Worm (Caenorhabditis elegans): ENCODE results near the gene F25B3.4.

The F25B3.4 gene

DNA sequence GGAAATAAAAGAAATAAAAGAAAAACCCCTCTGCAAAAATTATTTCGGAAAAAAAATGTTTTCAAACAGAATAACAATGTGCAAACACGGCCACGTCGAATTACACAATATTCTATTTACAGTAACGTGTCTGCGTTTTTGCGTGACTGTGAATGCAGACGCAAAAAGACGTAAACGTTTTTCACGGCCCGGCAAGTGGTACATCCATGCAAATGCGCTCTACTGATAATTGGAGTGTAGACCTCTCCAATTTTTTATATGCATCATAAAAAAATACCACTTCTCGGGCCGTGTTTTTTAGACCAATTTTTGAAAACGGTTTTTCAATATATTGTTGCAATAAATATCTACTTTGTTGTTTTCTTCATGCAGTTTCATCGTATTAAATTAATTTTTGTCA lies 19.1 kb downstream of the F25B3.4 start, which contains the start of gene nstp-10 (continued):
- peak; percentile 91 for TF ChIP-seq F49E8.2 (tag; optimal IDR thresholded peaks at IDR 0.05; ENCODE audit: insufficient read depth)
- peak; percentile 50 for TF ChIP-seq sptf-2 (GFP tag; optimal IDR thresholded peaks at IDR 0.05)
- TF ChIP-seq aptf-2 (GFP tag; conservative IDR thresholded peaks at IDR 0.05) = 0 out of 2 replicates have a peak, but pooled peaks have one; percentile 39
- TF ChIP-seq lsl-1 (GFP tag; optimal IDR thresholded peaks at IDR 0.05) = peak; percentile 98
- peak; percentile 77; the same call in 1 of the 2 replicates for TF ChIP-seq ztf-28 (GFP tag; IDR thresholded peaks at IDR 0.05)
- TF ChIP-seq ceh-27 (GFP tag; optimal IDR thresholded peaks at IDR 0.05) = peak; percentile 85
- peak; percentile 86 for TF ChIP-seq lin-54 (GFP tag; optimal IDR thresholded peaks at IDR 0.05)
- TF ChIP-seq B0019.2 (GFP tag; conservative IDR thresholded peaks at IDR 0.05) = peak; percentile 98
- no peak for TF ChIP-seq madf-10 (tag; optimal IDR thresholded peaks at IDR 0.05)
- peak; percentile 94 for TF ChIP-seq snpc-1.3 (tag; optimal IDR thresholded peaks at IDR 0.05; ENCODE audit: insufficient read depth)
- peak; percentile 49 for TF ChIP-seq ZK185.1 (tag; optimal IDR thresholded peaks at IDR 0.05; ENCODE audit: poor library complexity, severe bottlenecking)
- TF ChIP-seq hmg-1.2 (GFP tag; IDR thresholded peaks at IDR 0.05) = peak; percentile 69
- TF ChIP-seq nhr-27 (tag; optimal IDR thresholded peaks at IDR 0.05) = no peak
- no peak for TF ChIP-seq die-1 (tag; optimal IDR thresholded peaks at IDR 0.05)
- TF ChIP-seq pbrm-1 (GFP tag; IDR thresholded peaks at IDR 0.05) = peak; percentile 94
- peak; percentile 85 for TF ChIP-seq F23B12.7 (tag; optimal IDR thresholded peaks at IDR 0.05; ENCODE audit: insufficient read depth)
- 0 out of 2 replicates have a peak, but pooled peaks have one; percentile 17 for TF ChIP-seq cebp-1 (GFP tag; IDR thresholded peaks at IDR 0.05)
- peak; percentile 48 for TF ChIP-seq cebp-1 (tag; optimal IDR thresholded peaks at IDR 0.05)
- peak; percentile 85 for TF ChIP-seq ztf-18 (tag; optimal IDR thresholded peaks at IDR 0.05)
- TF ChIP-seq rcor-1 (GFP tag; IDR thresholded peaks at IDR 0.05) = peak; percentile 89
- TF ChIP-seq aptf-3 (GFP tag; IDR thresholded peaks at IDR 0.05) = no peak
- peak; percentile 62; the same call in 1 of the 2 replicates for TF ChIP-seq bed-2 (GFP tag; IDR thresholded peaks at IDR 0.05)
- peak; percentile 28 for TF ChIP-seq lin-40 (tag; optimal IDR thresholded peaks at IDR 0.05)
- peak; percentile 59 for TF ChIP-seq snpc-4 (GFP tag; optimal IDR thresholded peaks at IDR 0.05)
- TF ChIP-seq snpc-4 (tag; optimal IDR thresholded peaks at IDR 0.05) = peak; percentile 60 to 78 (median 74)
- peak; percentile 26 for TF ChIP-seq hrde-1 (tag; optimal IDR thresholded peaks at IDR 0.05; ENCODE audit: borderline replicate concordance)
- peak; percentile 79 for TF ChIP-seq dpl-1 (GFP tag; optimal IDR thresholded peaks at IDR 0.05)
- TF ChIP-seq ceh-91 (GFP tag; IDR thresholded peaks at IDR 0.05) = peak; percentile 96
- TF ChIP-seq mcd-1 (GFP tag; IDR thresholded peaks at IDR 0.05) = peak; percentile 95
- TF ChIP-seq K12H6.12 (tag; optimal IDR thresholded peaks at IDR 0.05) = no peak
- peak; percentile 60 for TF ChIP-seq him-1 (tag; optimal IDR thresholded peaks at IDR 0.05)
- TF ChIP-seq nhr-179 (tag; optimal IDR thresholded peaks at IDR 0.05) = no peak
- no peak for TF ChIP-seq atf-7 (tag; optimal IDR thresholded peaks at IDR 0.05)
- TF ChIP-seq Y67H2A.10 (GFP tag; conservative IDR thresholded peaks at IDR 0.05) = peak; percentile 54; the same call in 1 of the 2 replicates
- no peak for TF ChIP-seq dpff-1 (tag; optimal IDR thresholded peaks at IDR 0.05)
- no peak for TF ChIP-seq rpc-1 (optimal IDR thresholded peaks at IDR 0.05)
- TF ChIP-seq rpc-1 (tag; optimal IDR thresholded peaks at IDR 0.05) = no peak
- peak in 1 of 2 experiments; percentile 51 for TF ChIP-seq rec-8 (tag; optimal IDR thresholded peaks at IDR 0.05)
- TF ChIP-seq D2030.7 (GFP tag; IDR thresholded peaks at IDR 0.05) = peak; percentile 97
- TF ChIP-seq mes-4 (tag; optimal IDR thresholded peaks at IDR 0.05) = no peak
- TF ChIP-seq lin-26 (GFP tag; IDR thresholded peaks at IDR 0.05) = peak; percentile 72; the same call in 1 of the 2 replicates
- no peak for TF ChIP-seq egl-44 (GFP tag; IDR thresholded peaks at IDR 0.05)
- no peak for TF ChIP-seq lag-1 (GFP tag; IDR thresholded peaks at IDR 0.05)
- TF ChIP-seq mel-28 (tag; optimal IDR thresholded peaks at IDR 0.05; ENCODE audit: borderline replicate concordance) = no peak
- peak; percentile 83 for TF ChIP-seq C17E4.6 (GFP tag; IDR thresholded peaks at IDR 0.05)
- TF ChIP-seq ets-4 (GFP tag; optimal IDR thresholded peaks at IDR 0.05) = no peak
- TF ChIP-seq F33H1.4 (GFP tag; IDR thresholded peaks at IDR 0.05) = peak; percentile 74
- peak; percentile 91 for TF ChIP-seq Y95B8A.8 (GFP tag; IDR thresholded peaks at IDR 0.05)

All from whole organism, young adult.